Worm (Caenorhabditis elegans) whole organism, dauer: ENCODE data around the gene gfi-3.

ENCODE experiments used
- unc-62 ChIP-seq: sonication (generic microtip); optimal IDR thresholded peaks from 2 replicates; lab custom pipeline; 2017; ENCODE audit warnings: missing biosample characterization, missing genetic modification reagents, missing genetic modification characterization

Gene gfi-3

DNA sequence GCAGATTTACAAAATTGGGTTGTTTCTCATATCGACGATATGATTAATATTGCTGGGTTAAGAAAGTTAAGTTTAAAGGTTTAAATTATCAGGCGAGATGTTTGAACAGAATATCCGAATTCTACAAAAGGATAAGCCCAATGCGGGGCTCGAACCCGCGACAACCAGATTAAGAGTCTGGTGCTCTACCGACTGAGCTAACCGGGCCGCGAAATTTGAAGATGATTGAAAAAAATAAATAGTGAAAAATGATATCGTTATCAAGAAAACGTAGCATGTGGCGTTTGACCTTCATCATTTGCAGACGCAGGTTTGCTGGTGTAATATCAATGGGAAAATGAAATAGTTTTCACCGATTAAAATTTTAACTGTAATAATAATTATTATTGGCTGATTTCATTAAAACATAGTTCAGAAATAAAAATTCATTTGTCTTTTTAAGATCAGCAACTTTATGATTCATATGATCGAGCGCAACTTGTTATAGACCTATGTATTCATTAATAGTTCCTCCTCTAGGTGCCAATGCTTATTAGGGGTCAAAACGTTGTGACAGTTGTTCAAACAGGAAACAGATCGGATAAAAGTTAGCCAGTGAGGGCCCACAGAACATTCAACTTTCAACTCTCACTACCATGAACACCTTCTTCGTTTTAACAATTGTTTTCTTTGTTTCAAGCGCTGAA lies 1.5 kb upstream of the gfi-3 start, which contains the start of gene M163.11:
M163.11 (plus strand) TSS at position 636 of the 686 bp plus-strand sequence.
- no peak for TF ChIP-seq unc-62 (GFP tag; lab: Kevin White, UChicago)

DNA sequence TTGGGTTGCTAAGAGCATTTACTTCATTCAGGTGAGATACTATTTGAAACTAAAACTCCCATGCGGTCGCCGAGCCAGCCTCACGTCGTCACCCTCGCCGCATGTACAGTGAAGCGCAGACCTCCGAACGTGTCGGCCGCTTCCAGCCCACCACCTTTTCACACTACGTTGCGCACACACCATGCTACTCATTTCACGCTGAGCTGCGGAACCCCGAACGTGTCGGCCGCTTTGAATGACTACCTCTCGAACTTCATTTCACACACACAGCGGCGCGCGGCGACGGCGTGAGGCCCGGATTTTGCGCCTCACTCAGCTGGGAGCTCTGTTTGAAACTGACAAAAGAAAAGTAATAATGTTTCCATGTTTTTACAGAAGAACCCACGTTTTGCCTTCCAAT lies 1.3 kb downstream of the gfi-3 start:
- no peak for TF ChIP-seq unc-62 (GFP tag; lab: Kevin White, UChicago)

DNA sequence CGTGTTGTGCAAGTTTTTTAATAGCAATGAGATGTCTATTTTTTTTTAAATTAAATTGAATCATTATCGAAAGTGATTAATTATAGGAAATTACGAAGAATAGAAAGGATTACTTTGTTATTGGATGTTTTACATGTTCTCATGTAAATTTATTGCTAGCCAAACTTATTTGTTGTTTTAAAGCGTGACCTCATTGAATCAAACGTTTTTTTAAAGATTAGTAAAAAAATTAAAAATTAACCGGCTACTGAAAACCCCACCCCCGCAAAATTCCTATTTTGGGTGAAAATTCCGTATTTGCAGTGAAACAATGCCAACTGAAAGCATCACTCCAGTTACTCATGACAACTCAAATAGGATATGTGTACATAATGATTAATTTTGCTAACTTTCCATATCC lies 4.5 kb downstream of the gfi-3 start, which contains the start of gene M163.8:
M163.8 (plus strand) TSS at position 301 of the 400 bp plus-strand sequence.
- TF ChIP-seq unc-62 (GFP tag; lab: Kevin White, UChicago), result no peak

DNA sequence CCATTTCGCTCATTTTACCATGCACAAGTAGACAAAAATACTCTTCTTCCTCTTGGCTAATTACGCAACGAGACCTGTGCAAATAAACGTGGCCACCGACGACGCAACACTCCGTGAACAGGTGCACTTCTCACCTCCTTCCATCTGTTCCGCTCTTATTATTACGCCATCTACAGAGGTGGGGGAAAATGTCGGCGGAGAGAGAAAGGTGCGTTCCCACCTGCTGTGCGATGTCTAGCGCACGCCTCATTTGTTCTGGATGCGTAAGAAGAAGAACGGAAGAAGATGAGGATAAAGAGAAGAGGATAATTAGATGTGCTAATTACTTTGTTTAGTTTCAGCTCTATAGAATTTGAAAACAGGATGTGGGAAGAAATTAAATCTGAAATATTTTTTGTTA lies 6.1 kb downstream of the gfi-3 start:
- TF ChIP-seq unc-62 (GFP tag; lab: Kevin White, UChicago), result no peak

DNA sequence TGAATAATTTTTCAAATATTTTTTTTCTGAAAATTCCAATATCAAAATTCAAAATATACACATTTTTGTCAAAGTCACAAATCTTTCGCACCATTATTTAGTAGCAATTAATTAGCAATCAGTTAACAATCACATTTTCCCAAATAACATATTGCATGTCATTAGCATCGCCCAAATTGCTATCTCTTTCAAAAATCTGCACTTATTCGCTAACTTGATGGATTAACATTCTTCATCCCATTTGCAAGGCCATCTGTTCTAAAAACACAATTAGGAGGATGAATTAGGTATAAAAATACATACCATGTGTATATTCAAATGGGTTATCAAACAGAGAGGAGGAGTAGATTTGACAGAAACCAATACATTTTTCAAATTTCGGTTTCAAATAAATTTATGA lies 7.0 kb downstream of the gfi-3 start:
- no peak for TF ChIP-seq unc-62 (GFP tag; lab: Kevin White, UChicago)

DNA sequence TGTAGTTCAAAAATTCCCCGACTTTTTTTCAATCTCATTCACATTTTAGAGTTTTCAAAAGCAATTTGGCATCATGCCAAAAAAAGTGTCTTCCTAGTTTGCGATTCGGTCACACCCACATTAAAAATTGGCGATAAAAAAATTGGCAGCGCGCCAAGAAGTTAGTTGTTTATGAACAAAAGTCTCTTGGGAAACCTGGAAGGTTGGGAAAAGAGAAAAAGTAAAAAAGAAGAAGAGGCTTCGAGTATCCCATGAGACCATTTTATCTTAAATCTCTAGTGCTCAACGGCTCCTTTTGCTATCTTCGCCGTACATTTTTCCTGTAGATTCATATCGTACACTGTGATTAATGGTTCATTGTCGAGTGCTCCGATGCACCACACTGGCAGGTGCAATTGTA lies 7.5 kb downstream of the gfi-3 start:
- TF ChIP-seq unc-62 (GFP tag; lab: Kevin White, UChicago), result no peak

DNA sequence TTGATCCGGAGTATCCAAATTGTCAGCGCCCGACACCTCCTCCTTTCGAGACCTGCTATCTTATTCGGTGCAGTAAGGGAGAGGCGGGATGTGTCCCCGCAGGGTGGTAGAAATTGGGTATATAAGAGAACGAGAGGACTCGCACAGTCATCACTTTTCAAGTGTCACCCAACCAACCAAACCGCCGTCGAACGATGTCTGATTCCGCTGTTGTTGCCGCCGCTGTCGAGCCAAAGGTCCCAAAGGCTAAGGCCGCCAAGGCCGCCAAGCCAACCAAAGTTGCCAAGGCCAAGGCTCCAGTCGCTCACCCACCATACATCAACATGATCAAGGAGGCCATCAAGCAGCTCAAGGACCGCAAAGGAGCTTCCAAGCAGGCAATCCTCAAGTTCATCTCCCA lies 9.6 kb downstream of the gfi-3 start, which contains the start of gene his-24:
his-24 (plus strand) TSS at position 150 of the 400 bp plus-strand sequence.
- no peak for TF ChIP-seq unc-62 (GFP tag; lab: Kevin White, UChicago)

DNA sequence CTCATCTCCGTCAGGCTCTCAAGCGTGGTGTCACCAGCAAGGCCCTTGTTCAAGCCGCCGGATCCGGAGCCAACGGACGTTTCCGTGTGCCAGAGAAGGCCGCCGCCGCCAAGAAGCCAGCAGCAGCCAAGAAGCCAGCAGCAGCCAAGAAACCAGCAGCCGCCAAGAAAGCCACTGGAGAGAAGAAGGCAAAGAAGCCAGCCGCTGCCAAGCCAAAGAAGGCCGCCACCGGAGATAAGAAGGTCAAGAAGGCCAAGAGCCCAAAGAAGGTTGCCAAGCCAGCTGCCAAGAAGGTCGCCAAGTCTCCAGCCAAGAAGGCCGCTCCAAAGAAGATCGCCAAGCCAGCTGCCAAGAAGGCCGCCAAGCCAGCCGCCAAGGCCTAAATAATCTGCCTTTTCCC lies 10.1 kb downstream of the gfi-3 start:
- TF ChIP-seq unc-62 (GFP tag; lab: Kevin White, UChicago), result no peak

DNA sequence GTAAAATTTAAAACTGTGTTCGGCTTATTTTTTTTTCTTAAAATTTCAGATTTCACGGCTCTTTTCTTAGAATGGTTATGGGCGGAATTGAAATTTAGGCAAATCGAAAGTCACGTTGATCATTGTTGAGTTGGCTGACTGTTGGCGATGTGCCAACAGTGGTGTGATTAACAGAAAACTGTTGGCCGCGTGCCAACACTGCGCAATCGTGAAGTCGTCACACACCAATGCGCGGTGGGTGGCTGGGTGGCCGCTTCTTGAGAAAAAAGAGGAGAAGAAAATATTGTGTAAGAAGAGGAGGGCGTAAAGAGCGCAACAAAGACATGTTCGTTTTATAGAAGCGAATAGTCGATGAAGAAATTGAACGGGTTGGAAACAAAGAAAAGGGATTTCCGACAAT lies 10.7 kb downstream of the gfi-3 start:
- TF ChIP-seq unc-62 (GFP tag; lab: Kevin White, UChicago), result no peak

DNA sequence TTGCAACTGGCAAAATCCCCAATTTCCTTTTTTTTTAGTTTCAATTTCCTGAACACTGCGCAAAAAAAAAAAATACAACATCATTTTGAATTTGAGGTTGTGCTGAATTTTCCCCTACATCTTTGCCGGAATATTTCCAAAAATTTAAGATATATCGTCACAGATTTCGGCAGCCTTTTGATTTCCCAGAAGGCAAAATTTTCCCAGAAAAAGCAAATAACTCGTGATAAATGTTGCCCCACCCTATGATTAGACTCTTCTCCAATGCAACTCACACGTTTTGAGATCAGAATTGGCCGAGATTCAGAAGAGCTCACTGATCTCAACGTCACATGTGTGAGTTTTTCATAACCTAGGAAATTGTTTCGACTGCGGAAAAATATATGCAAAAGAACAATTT lies 12.1 kb downstream of the gfi-3 start:
- no peak for TF ChIP-seq unc-62 (GFP tag; lab: Kevin White, UChicago)

DNA sequence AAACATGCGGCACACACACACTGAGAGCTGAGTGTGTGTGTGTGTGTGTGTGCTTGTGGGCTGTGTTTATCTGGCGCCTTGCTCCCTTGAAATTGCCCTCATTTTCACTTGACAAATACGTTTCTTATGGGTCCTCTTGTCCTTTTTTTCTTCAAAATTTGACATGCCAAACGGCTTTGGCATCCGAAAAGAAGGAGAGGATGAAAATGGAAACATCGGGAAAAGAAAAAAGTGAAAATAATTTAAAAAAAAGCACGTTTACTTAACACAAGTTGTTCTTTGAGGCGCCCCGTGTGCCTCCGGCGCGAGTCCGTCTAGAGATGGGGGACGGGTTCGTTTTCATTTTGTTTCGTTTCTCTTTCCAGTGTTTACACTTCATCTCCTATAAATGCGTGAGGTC lies 14.7 kb downstream of the gfi-3 start:
- TF ChIP-seq unc-62 (GFP tag; lab: Kevin White, UChicago), result no peak

DNA sequence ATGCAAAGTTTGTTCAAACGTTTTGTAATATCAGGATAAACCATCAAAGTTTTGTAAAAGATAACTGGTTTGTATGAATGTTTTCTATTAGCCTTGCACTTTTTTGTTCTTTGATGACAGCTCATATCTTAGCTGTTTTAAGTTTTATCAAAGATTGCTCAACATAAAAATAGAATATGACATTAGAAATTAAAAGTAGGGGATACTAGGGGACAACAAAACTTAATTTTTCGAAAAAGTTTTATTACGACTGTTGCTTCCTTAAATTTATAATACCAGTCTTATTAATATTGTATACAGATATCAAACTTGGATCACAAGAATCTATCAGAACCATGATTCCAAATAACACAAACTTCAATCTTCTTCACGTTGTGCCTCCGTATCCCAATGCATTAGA lies 15.4 kb downstream of the gfi-3 start, which contains the start of gene ztf-14:
ztf-14 (plus strand) TSS at position 301 of the 400 bp plus-strand sequence.
- TF ChIP-seq unc-62 (GFP tag; lab: Kevin White, UChicago), result no peak

DNA sequence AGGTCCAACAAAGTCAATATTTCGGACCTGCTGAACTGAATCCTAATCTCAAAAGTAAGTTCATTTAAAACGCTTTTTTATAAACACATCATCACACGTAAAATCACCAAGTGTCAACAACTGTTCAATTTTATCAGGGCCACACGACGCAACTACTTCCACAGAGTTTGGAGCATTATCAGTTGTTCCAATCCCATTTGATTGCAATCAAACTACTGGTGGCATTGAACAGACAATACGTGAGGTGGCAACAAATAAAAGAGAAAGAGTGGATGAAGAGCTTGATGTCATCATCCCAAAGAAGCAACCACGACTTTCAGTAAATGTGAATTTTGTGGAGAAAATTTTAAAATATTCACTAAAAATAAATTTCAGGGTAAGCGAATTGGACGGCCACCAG lies 16.2 kb downstream of the gfi-3 start:
- TF ChIP-seq unc-62 (GFP tag; lab: Kevin White, UChicago), result no peak

DNA sequence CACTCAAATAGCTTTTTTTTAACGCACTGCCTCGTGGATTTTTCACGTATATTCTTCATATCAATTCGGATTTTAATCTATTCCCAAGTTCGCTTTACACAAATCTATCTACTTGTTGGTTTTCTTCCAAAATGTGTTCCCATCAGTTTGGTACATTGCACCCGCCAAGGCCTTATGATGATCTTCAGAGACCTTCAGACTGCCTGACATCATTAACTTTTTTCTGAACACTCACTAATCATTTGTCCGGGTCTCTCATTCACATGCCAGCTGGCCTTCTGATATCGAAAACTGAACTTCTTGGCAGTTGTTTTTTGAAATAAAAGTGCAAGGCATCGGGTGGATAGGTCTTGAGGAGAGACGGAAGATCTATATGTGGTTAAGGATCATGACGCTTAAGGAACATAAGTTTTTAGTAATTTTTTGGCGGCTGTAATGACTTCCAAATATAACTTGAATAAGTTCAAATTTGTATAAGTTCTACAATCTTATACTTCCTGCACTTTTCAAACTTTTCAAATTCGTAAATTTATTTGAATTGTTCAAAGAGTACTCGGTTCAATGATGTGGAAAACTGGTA lies 19.5 kb downstream of the gfi-3 start:
- TF ChIP-seq unc-62 (GFP tag; lab: Kevin White, UChicago), result no peak

DNA sequence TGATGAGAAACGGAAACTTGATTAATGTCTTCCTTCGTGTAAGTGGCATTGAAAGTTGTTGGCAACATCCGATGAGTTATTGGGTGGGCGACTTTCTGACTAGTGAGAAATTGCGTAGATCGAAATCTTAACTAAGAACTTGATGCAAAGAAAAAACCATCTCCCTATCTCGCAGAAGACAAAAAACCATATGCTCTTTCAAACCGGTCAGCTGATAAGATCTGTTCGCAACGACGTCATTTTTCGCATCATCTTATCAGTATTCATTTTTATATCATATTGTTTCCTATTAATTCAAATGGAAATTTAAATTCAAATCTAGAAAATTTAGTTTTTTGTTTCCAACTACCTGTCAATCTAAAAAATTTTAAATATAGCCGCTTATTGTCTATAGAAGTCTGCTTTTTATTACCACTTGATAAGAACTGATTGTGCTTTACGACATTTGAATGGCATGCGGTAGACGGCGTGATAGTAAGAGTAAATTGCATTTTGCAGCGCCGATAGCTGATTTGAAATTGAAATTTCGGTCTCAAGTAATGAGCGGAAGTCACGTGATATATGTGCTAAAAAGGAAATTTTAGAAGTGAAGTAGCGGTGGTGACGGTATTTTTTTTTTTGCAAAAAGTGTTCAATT lies 20.2 kb downstream of the gfi-3 start:
- no peak for TF ChIP-seq unc-62 (GFP tag; lab: Kevin White, UChicago)

DNA sequence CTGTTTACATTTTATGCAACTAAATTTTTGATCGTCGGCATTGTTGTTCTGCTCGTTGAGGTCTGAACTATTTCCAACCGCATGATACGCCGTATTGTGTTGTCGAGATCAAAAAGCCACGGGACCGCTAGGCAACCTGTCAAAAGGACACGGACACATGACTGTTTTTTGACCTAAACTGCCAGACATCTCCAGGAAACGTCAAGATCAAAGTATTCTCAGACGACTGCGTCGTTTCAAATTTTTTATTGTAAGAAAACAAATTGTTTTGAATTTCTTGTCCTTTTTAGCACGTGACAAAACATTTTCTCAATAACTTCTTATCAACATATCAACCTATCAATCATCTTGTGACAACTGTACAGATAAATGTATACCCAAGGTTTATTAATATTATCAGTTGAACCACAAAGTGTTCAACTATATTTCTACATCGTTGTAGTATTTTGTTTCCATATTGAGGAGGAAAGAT lies 21.8 kb downstream of the gfi-3 start:
- TF ChIP-seq unc-62 (GFP tag; lab: Kevin White, UChicago), result no peak
